Worm (Caenorhabditis elegans): ENCODE results near the gene W02B12.11.
A peak's percentile ranks its signal among the peaks of the same experiment; 100 is the strongest.

The W02B12.11 gene

DNA sequence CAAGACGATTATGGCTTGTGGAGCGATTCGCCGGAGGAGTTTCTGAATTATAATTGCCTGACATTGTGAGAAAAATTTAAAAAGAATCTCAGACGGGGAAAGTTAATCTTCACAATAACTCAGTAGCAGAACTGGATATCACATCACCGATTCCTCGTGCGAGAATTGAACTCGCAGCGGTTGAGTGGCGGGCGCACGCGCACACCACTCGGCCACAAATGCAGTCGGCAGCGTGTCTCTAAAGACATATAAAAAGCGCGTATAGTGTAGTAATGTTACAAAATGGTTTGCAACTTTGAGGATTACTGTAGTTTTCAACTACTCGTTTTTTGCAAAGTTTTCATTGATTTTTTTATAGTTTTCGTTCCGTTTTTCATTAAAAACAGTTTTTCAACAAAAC lies 10.9 kb downstream of the W02B12.11 start (continued):
- peak; percentile 87; the same call in 1 of the 2 replicates for TF ChIP-seq ceh-58 (GFP tag; IDR thresholded peaks at IDR 0.05)
- TF ChIP-seq Y95B8A.8 (GFP tag; IDR thresholded peaks at IDR 0.05) = 0 out of 2 replicates have a peak, but pooled peaks have one; percentile 31
- peak; percentile 98 for TF ChIP-seq him-1 (tag; optimal IDR thresholded peaks at IDR 0.05)
- TF ChIP-seq mel-28 (tag; optimal IDR thresholded peaks at IDR 0.05; ENCODE audit: borderline replicate concordance) = peak; percentile 70
- TF ChIP-seq repo-1 (tag; optimal IDR thresholded peaks at IDR 0.05) = peak; percentile 87

DNA sequence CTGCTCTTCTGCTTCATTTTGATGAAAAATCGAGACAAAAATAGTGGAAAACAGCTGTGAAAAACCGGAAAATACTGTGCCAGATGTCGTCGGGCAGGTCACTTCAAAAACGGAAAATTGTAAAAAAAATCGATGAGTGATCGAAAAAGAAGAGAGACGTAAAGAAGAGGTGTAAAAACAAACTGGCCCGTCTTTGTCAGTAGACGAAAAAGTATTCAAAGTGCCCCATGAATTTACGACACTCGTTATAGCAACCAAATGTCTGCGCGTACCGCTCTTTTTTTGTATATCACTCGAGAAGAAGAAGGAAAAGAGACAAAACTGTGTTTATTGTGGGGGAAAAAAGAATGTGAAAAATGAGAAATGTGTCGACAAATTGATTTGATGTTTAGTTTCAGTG lies 11.5 kb downstream of the W02B12.11 start, which contains the start of gene twk-5:
Gene twk-5 (minus strand): TSS at position 101 of the 400 bp plus-strand sequence.
- no peak for TF ChIP-seq hmg-20 (GFP tag; IDR thresholded peaks at IDR 0.05)
- no peak for TF ChIP-seq T07F8.4 (tag; optimal IDR thresholded peaks at IDR 0.05)
- TF ChIP-seq unc-130 (GFP tag; optimal IDR thresholded peaks at IDR 0.05) = no peak
- no peak for TF ChIP-seq aptf-3 (GFP tag; IDR thresholded peaks at IDR 0.05)
- no peak for TF ChIP-seq cebp-1 (GFP tag; IDR thresholded peaks at IDR 0.05)
- no peak for TF ChIP-seq cebp-1 (tag; optimal IDR thresholded peaks at IDR 0.05)
- TF ChIP-seq nhr-90 (tag; optimal IDR thresholded peaks at IDR 0.05) = no peak
- no peak for TF ChIP-seq die-1 (tag; optimal IDR thresholded peaks at IDR 0.05)
- TF ChIP-seq B0019.2 (GFP tag; conservative IDR thresholded peaks at IDR 0.05) = no peak
- no peak for TF ChIP-seq zfh-2 (GFP tag; conservative IDR thresholded peaks at IDR 0.05)
- TF ChIP-seq B0261.1 (tag; optimal IDR thresholded peaks at IDR 0.05) = no peak
- TF ChIP-seq egl-18 (GFP tag; IDR thresholded peaks at IDR 0.05) = no peak
- TF ChIP-seq nhr-80 (tag; optimal IDR thresholded peaks at IDR 0.05) = no peak
- no peak for TF ChIP-seq snpc-1.1 (tag; optimal IDR thresholded peaks at IDR 0.05; ENCODE audit: insufficient read depth)
- TF ChIP-seq sea-2 (GFP tag; IDR thresholded peaks at IDR 0.05) = no peak
- no peak for TF ChIP-seq B0336.3 (GFP tag; IDR thresholded peaks at IDR 0.05)
- TF ChIP-seq mxl-1 (tag; optimal IDR thresholded peaks at IDR 0.05) = no peak
- TF ChIP-seq chd-7 (tag; optimal IDR thresholded peaks at IDR 0.05) = no peak
- no peak for TF ChIP-seq mel-28 (tag; optimal IDR thresholded peaks at IDR 0.05; ENCODE audit: borderline replicate concordance)
- TF ChIP-seq mes-4 (tag; optimal IDR thresholded peaks at IDR 0.05) = no peak
- TF ChIP-seq snpc-3.4 (tag; optimal IDR thresholded peaks at IDR 0.05) = no peak

DNA sequence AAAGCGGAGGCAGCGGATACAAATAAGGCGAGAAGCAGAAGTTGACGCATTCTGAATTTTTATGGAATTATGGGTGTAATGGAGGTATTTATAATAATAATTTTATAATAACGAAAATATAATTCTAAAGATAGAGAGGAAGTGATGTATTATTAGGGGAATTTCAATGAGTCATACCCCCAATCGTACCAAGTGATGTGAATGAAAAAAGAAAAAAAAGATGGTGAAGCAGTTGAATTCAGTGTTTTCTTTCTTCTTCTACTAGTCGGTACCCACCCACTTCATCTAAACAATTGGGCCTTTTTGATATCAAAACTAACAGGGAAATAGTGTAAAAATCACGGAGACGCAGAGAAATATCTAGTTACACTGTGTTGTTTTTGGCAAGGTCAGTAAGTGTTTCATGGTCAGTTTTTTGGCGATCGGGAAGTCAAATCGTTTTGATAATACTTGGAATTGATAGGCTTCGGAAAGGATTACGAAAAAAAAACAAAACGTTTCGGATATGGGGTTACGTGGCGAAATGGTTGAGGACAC lies 13.1 kb downstream of the W02B12.11 start, which contains the start of gene ttr-18:
Gene ttr-18 (minus strand): TSS at position 51 of the 537 bp plus-strand sequence.
- peak; percentile 47; the same call in 1 of the 2 replicates for TF ChIP-seq hmg-1.2 (GFP tag; IDR thresholded peaks at IDR 0.05)
- no peak for TF ChIP-seq pbrm-1 (GFP tag; IDR thresholded peaks at IDR 0.05)
- TF ChIP-seq fkh-3 (tag; optimal IDR thresholded peaks at IDR 0.05) = no peak
- no peak for TF ChIP-seq nfya-2 (GFP tag; IDR thresholded peaks at IDR 0.05)
- no peak for TF ChIP-seq madf-3 (GFP tag; IDR thresholded peaks at IDR 0.05)
- no peak for TF ChIP-seq dox-1 (GFP tag; IDR thresholded peaks at IDR 0.05)

DNA sequence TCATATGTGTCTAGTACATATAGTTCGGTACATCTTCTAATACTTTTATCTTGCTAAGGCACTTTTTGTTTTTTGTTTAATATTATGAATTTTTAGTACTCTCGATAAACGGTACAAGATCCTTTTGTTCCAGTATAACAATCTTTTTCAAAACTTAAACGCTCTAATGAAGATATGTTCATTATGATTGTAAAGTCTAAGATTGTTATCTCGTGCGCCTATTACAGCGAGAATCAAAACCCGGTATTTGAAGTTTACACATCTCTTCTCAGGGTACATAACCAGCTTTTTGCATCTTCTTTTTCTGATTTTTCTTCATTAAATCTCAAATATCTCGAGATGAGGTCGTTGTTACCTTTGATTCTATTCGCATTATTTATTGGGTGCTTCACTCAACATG lies 14.3 kb downstream of the W02B12.11 start, which contains the start of gene B0334.13:
Gene B0334.13 (plus strand): TSS at position 301 of the 400 bp plus-strand sequence.
- TF ChIP-seq tlf-1 (GFP tag; optimal IDR thresholded peaks at IDR 0.05) (no peak), cebp-1 (GFP tag; IDR thresholded peaks at IDR 0.05) (no peak), cebp-1 (tag; optimal IDR thresholded peaks at IDR 0.05) (no peak), tbx-9 (tag; optimal IDR thresholded peaks at IDR 0.05; ENCODE audit: borderline replicate concordance) (no peak), ztf-6 (GFP tag; IDR thresholded peaks at IDR 0.05) (no peak), Y53F4B.3 (GFP tag; IDR thresholded peaks at IDR 0.05) (no peak), ztf-18 (tag; optimal IDR thresholded peaks at IDR 0.05) (no peak), snpc-4 (GFP tag; optimal IDR thresholded peaks at IDR 0.05) (no peak), snpc-4 (tag; optimal IDR thresholded peaks at IDR 0.05) (no peak)
